Fruit fly (Drosophila melanogaster) whole organism, wandering third instar larva: Measurements from ENCODE around the gene Gr85a.

Experiments
- Hnf4 ChIP-seq: fragments of 200-800 bp; sonication (Bioruptor generic); optimal IDR thresholded peaks from 2 replicates; lab custom pipeline; 2016; ENCODE audit warnings: missing biosample characterization, mild to moderate bottlenecking, missing genetic modification characterization
- N ChIP-seq: fragments of >200 bp; optimal IDR thresholded peaks from 2 replicates; lab custom pipeline; 2018; ENCODE audit warnings: missing biosample characterization, missing external identifiers, missing genetic modification characterization
- OdsH ChIP-seq: fragments of 200-800 bp; sonication (Bioruptor generic); optimal IDR thresholded peaks from 2 replicates; lab custom pipeline; 2016; ENCODE audit warnings: missing biosample characterization, mild to moderate bottlenecking, missing genetic modification characterization
- foxo ChIP-seq, 2 experiments: fragments of 200-800 bp; sonication (Bioruptor generic); optimal IDR thresholded peaks; 2 replicates in 1 of 2; 3 replicates in 1 of 2; lab custom pipeline; 2016 to 2017; ENCODE audit warnings: missing biosample characterization in 2 of 2, missing genetic modification characterization in 2 of 2
- h ChIP-seq: fragments of 200-800 bp; sonication (Bioruptor generic); optimal IDR thresholded peaks from 3 replicates; lab custom pipeline; 2016; ENCODE audit warnings: missing biosample characterization, mild to moderate bottlenecking, missing genetic modification characterization
- sv ChIP-seq: fragments of 200-800 bp; sonication (Bioruptor generic); optimal IDR thresholded peaks from 3 replicates; lab custom pipeline; 2016; ENCODE audit warnings: missing biosample characterization, missing genetic modification characterization

DNA sequence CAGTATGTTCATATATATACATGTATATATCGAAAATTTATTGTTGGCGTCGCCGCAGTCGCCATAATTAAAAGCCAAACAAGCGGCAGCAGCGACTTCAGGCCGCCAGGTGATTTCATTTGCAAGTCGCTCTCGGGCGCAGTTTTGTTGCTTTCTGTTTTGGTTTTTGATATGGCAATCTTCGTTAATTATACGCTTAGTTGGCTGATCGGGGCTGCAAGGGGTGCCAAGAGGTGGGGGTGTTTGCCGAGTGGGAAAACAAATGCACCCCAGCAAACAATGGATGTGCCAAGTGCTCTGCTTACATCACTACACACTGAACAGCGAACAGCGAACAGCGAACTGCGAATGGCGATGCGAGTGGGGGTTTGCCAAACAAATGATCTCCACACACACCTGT is 45.6 kb downstream of the Gr85a start:
- TF ChIP-seq h (GFP tag; lab: Kevin White, UChicago): peak; percentile 21
- TF ChIP-seq foxo (GFP tag; optimal IDR thresholded peaks at IDR 0.05; lab: Kevin White, UChicago): no peak
- no peak for TF ChIP-seq N
- no peak for TF ChIP-seq sv (GFP tag; lab: Kevin White, UChicago)
- TF ChIP-seq Hnf4 (GFP tag; lab: Kevin White, UChicago): no peak
- TF ChIP-seq OdsH (GFP tag; lab: Kevin White, UChicago): no peak
